Worm (Caenorhabditis elegans) whole organism, young adult: ENCODE data around the gene mlcd-1.

Source experiments
- D2030.7 ChIP-seq: fragments of 200-800 bp; sonication (Bioruptor generic); IDR thresholded peaks from 2 replicates; pipeline ENCODE4 v1.3.6; 2022; ENCODE audit warnings: missing genetic modification reagents, missing genetic modification characterization, missing compliant biosample characterization
- F23B12.7 ChIP-seq: sonication (generic microtip); optimal IDR thresholded peaks from 2 replicates; lab custom pipeline; 2017; ENCODE audit warnings: missing genetic modification characterization, mild to moderate bottlenecking, missing compliant biosample characterization, antibody characterized with exemption, moderate library complexity; ENCODE audit not compliant: insufficient read depth
- F33H1.4 ChIP-seq: fragments of 200-800 bp; sonication (Bioruptor generic); IDR thresholded peaks from 2 replicates; pipeline ENCODE4 v1.3.6; 2022; ENCODE audit warnings: missing genetic modification reagents, missing genetic modification characterization, missing compliant biosample characterization
- F37B4.10 ChIP-seq: fragments of 200-800 bp; sonication (Bioruptor generic); IDR thresholded peaks from 2 replicates; pipeline ENCODE4 v1.3.6; 2022; ENCODE audit warnings: missing genetic modification characterization, missing compliant biosample characterization
- F49E8.2 ChIP-seq: sonication (generic microtip); optimal IDR thresholded peaks from 3 replicates; lab custom pipeline; 2017; ENCODE audit warnings: missing genetic modification characterization, mild to moderate bottlenecking, missing compliant biosample characterization, antibody characterized with exemption, moderate library complexity; ENCODE audit not compliant: insufficient read depth
- K11D2.4 ChIP-seq: fragments of 200-800 bp; sonication (Bioruptor generic); IDR thresholded peaks from 2 replicates; pipeline ENCODE4 v1.3.6; 2022; ENCODE audit warnings: missing genetic modification reagents, missing genetic modification characterization, missing compliant biosample characterization
- K12H6.12 ChIP-seq: fragments of 200-800 bp; sonication (Bioruptor generic); optimal IDR thresholded peaks from 2 replicates; lab custom pipeline; 2018; ENCODE audit warnings: mild to moderate bottlenecking, missing genetic modification characterization, missing compliant biosample characterization
- ZK185.1 ChIP-seq: sonication (generic microtip); optimal IDR thresholded peaks from 2 replicates; lab custom pipeline; 2016; ENCODE audit warnings: mild to moderate bottlenecking, missing genetic modification characterization, missing compliant biosample characterization; ENCODE audit not compliant: poor library complexity, severe bottlenecking
- athp-1 ChIP-seq: sonication (generic microtip); optimal IDR thresholded peaks from 2 replicates; lab custom pipeline; 2017; ENCODE audit warnings: mild to moderate bottlenecking, missing genetic modification characterization, missing compliant biosample characterization
- attf-3 ChIP-seq: fragments of 200-800 bp; sonication (Bioruptor generic); conservative IDR thresholded peaks from 2 replicates; pipeline ENCODE4 v1.3.6; 2022; ENCODE audit warnings: missing genetic modification reagents, missing genetic modification characterization, missing compliant biosample characterization
- attf-5 ChIP-seq: fragments of 200-800 bp; sonication (Bioruptor generic); optimal IDR thresholded peaks from 2 replicates; lab custom pipeline; 2018; ENCODE audit warnings: mild to moderate bottlenecking, missing genetic modification characterization, missing compliant biosample characterization
- bed-1 ChIP-seq: fragments of 200-800 bp; sonication (Bioruptor generic); IDR thresholded peaks from 2 replicates; pipeline ENCODE4 v1.3.6; 2022; ENCODE audit warnings: missing genetic modification reagents, missing genetic modification characterization, missing compliant biosample characterization
- cebp-1 ChIP-seq, 2 experiments: fragments of 200-800 bp in 1 of 2; sonication (Bioruptor generic) in 1 of 2; sonication (generic microtip) in 1 of 2; IDR thresholded peaks in 1 of 2; optimal IDR thresholded peaks in 1 of 2; 2 replicates each; pipeline versions ENCODE4 v1.3.6 to Lab custom; 2017 to 2022; ENCODE audit warnings: missing compliant biosample characterization in 2 of 2, missing genetic modification characterization in 2 of 2, mild to moderate bottlenecking in 1 of 2, missing genetic modification reagents in 1 of 2, moderate library complexity in 1 of 2
- ceh-100 ChIP-seq: fragments of 200-800 bp; sonication (Bioruptor generic); IDR thresholded peaks from 2 replicates; pipeline ENCODE4 v1.3.6; 2022; ENCODE audit warnings: missing genetic modification reagents, missing genetic modification characterization, missing compliant biosample characterization
- ceh-27 ChIP-seq: fragments of 200-800 bp; sonication (Bioruptor generic); optimal IDR thresholded peaks from 2 replicates; lab custom pipeline; 2018; ENCODE audit warnings: mild to moderate bottlenecking, missing genetic modification characterization, moderate library complexity, missing compliant biosample characterization
- ceh-79 ChIP-seq: sonication (generic microtip); optimal IDR thresholded peaks from 2 replicates; lab custom pipeline; 2017; ENCODE audit warnings: mild to moderate bottlenecking, missing genetic modification characterization, missing compliant biosample characterization
- efl-1 ChIP-seq: fragments of 150-350 bp; optimal IDR thresholded peaks from 2 replicates; lab custom pipeline; 2014; ENCODE audit warnings: missing biosample characterization, missing genetic modification reagents, missing genetic modification characterization
- egl-18 ChIP-seq: fragments of 200-800 bp; sonication (Bioruptor generic); IDR thresholded peaks from 2 replicates; pipeline ENCODE4 v1.3.6; 2022; ENCODE audit warnings: missing genetic modification reagents, missing genetic modification characterization, missing compliant biosample characterization
- egl-44 ChIP-seq: fragments of 200-800 bp; sonication (Bioruptor generic); IDR thresholded peaks from 2 replicates; pipeline ENCODE4 v1.3.6; 2022; ENCODE audit warnings: missing genetic modification reagents, missing genetic modification characterization, missing compliant biosample characterization
- egrh-3 ChIP-seq: fragments of 200-800 bp; sonication (Bioruptor generic); IDR thresholded peaks from 2 replicates; pipeline ENCODE4 v1.3.6; 2022; ENCODE audit warnings: missing genetic modification reagents, missing genetic modification characterization, missing compliant biosample characterization
- gei-17 ChIP-seq: fragments of 200-800 bp; sonication (Bioruptor generic); optimal IDR thresholded peaks from 2 replicates; lab custom pipeline; 2018; ENCODE audit warnings: mild to moderate bottlenecking, missing genetic modification characterization, missing compliant biosample characterization
- hlh-26 ChIP-seq: fragments of 200-800 bp; sonication (Bioruptor generic); conservative IDR thresholded peaks from 2 replicates; pipeline ENCODE4 v1.3.6; 2022; ENCODE audit warnings: missing genetic modification reagents, missing genetic modification characterization, missing compliant biosample characterization
- hmg-1.2 ChIP-seq: fragments of 200-800 bp; sonication (Bioruptor generic); IDR thresholded peaks from 2 replicates; pipeline ENCODE4 v1.3.6; 2022; ENCODE audit warnings: missing genetic modification reagents, missing genetic modification characterization, missing compliant biosample characterization
- hsf-1 ChIP-seq: fragments of 200-800 bp; sonication (Bioruptor generic); IDR thresholded peaks from 2 replicates; pipeline ENCODE4 v1.3.6; 2022; ENCODE audit warnings: missing genetic modification reagents, missing genetic modification characterization, missing compliant biosample characterization
- let-526 ChIP-seq: fragments of 200-800 bp; sonication (Bioruptor generic); IDR thresholded peaks from 2 replicates; pipeline ENCODE4 v1.3.6; 2022; ENCODE audit warnings: missing genetic modification reagents, missing genetic modification characterization, missing compliant biosample characterization
- lir-1 ChIP-seq: fragments of 200-800 bp; sonication (Bioruptor generic); conservative IDR thresholded peaks from 2 replicates; pipeline ENCODE4 v1.3.6; 2022; ENCODE audit warnings: missing genetic modification reagents, missing genetic modification characterization, missing compliant biosample characterization
- mcd-1 ChIP-seq: fragments of 200-800 bp; sonication (Bioruptor generic); IDR thresholded peaks from 2 replicates; pipeline ENCODE4 v1.3.6; 2022; ENCODE audit warnings: missing genetic modification reagents, missing genetic modification characterization, missing compliant biosample characterization
- nfyb-1 ChIP-seq: fragments of 200-800 bp; sonication (Bioruptor generic); IDR thresholded peaks from 2 replicates; pipeline ENCODE4 v1.3.6; 2022; ENCODE audit warnings: missing genetic modification reagents, missing genetic modification characterization, missing compliant biosample characterization
- nhr-120 ChIP-seq: fragments of 200-800 bp; sonication (Bioruptor generic); IDR thresholded peaks from 2 replicates; pipeline ENCODE4 v1.3.6; 2022; ENCODE audit warnings: missing genetic modification characterization, missing compliant biosample characterization
- nhr-80 ChIP-seq: sonication (generic microtip); optimal IDR thresholded peaks from 2 replicates; lab custom pipeline; 2016; ENCODE audit warnings: missing genetic modification characterization, missing compliant biosample characterization
- pbrm-1 ChIP-seq: fragments of 200-800 bp; sonication (Bioruptor generic); IDR thresholded peaks from 2 replicates; pipeline ENCODE4 v1.3.6; 2022; ENCODE audit warnings: missing genetic modification reagents, missing genetic modification characterization, missing compliant biosample characterization
- rcor-1 ChIP-seq: fragments of 200-800 bp; sonication (Bioruptor generic); IDR thresholded peaks from 2 replicates; pipeline ENCODE4 v1.3.6; 2022; ENCODE audit warnings: missing genetic modification reagents, missing genetic modification characterization, missing compliant biosample characterization
- rpc-1 ChIP-seq, 2 experiments: fragments of 150-350 bp in 1 of 2; sonication (generic microtip) in 1 of 2; optimal IDR thresholded peaks; 2 replicates each; lab custom pipeline; 2014 to 2018; ENCODE audit warnings: missing biosample characterization in 1 of 2, missing genetic modification characterization in 1 of 2, missing genetic modification reagents in 1 of 2, missing genotype in 1 of 2
- sdz-38 ChIP-seq: sonication (generic microtip); optimal IDR thresholded peaks from 2 replicates; lab custom pipeline; 2016; ENCODE audit warnings: missing genotype, missing genetic modification characterization, missing compliant biosample characterization
- tbx-9 ChIP-seq: sonication (generic microtip); optimal IDR thresholded peaks from 2 replicates; lab custom pipeline; 2016; ENCODE audit warnings: borderline replicate concordance, missing genetic modification characterization, inconsistent platforms, missing compliant biosample characterization
- unc-130 ChIP-seq: sonication (generic microtip); optimal IDR thresholded peaks from 2 replicates; lab custom pipeline; 2016; ENCODE audit warnings: missing genetic modification reagents, missing genetic modification characterization, missing compliant biosample characterization
- zfh-2 ChIP-seq: fragments of 200-800 bp; sonication (Bioruptor generic); conservative IDR thresholded peaks from 2 replicates; pipeline ENCODE4 v1.3.6; 2022; ENCODE audit warnings: missing genetic modification reagents, missing genetic modification characterization, missing compliant biosample characterization
- ztf-26 ChIP-seq: sonication (generic microtip); optimal IDR thresholded peaks from 2 replicates; lab custom pipeline; 2017; ENCODE audit warnings: missing genetic modification characterization, missing compliant biosample characterization
- ztf-28 ChIP-seq: fragments of 200-800 bp; sonication (Bioruptor generic); IDR thresholded peaks from 2 replicates; pipeline ENCODE4 v1.3.6; 2022; ENCODE audit warnings: missing genetic modification reagents, missing genetic modification characterization, missing compliant biosample characterization

Gene mlcd-1

DNA sequence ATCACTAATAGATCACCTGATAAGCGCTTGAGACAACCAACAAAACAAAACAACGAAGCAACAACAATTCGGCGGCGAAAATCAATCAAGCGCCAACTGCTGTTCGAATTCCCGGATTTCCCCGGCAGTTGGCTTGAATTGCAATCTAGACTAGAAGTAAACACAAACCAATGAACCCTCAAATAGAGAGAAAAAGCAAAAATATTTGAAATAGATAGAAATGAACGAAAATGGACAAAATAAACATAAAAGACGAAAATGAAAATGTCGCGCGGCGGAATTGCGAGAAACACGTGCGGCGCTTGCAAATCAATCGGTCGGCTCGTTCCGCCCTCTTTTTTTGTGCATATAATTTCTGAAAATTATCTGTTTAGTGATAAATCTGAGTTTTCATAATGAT is 525 bp upstream of the mlcd-1 start, which contains the start of gene idhg-1 (continued):
- peak; percentile 30 for TF ChIP-seq athp-1 (tag; lab: Kevin White, UChicago)
- no peak for TF ChIP-seq F37B4.10 (GFP tag; lab: Robert Waterston, UW)
- TF ChIP-seq F49E8.2 (tag; lab: Kevin White, UChicago): no peak
- TF ChIP-seq bed-1 (GFP tag; lab: Robert Waterston, UW): no peak
- peak; percentile 83 for TF ChIP-seq ZK185.1 (tag; lab: Kevin White, UChicago)
- TF ChIP-seq egl-18 (GFP tag; lab: Robert Waterston, UW): no peak
- TF ChIP-seq attf-5 (GFP tag; lab: Kevin White, UChicago): peak; percentile 78
- no peak for TF ChIP-seq ztf-26 (tag; lab: Kevin White, UChicago)
- peak; percentile 65 for TF ChIP-seq unc-130 (GFP tag; lab: Kevin White, UChicago)
- no peak for TF ChIP-seq ceh-79
- TF ChIP-seq egrh-3 (GFP tag; lab: Robert Waterston, UW): no peak
- peak; percentile 64 for TF ChIP-seq nfyb-1 (GFP tag; lab: Robert Waterston, UW)
- peak; percentile 46; the same call in 1 of the 2 replicates for TF ChIP-seq ceh-100
- TF ChIP-seq hsf-1 (GFP tag; lab: Robert Waterston, UW): no peak
- no peak for TF ChIP-seq sdz-38 (tag; lab: Kevin White, UChicago)
- peak; percentile 7 for TF ChIP-seq efl-1 (GFP tag; lab: Kevin White, UChicago)
- peak; percentile 45 for TF ChIP-seq K12H6.12 (tag; lab: Kevin White, UChicago)
- TF ChIP-seq tbx-9 (tag; lab: Kevin White, UChicago): no peak
- peak; percentile 65 for TF ChIP-seq pbrm-1 (GFP tag; lab: Robert Waterston, UW)
- no peak for TF ChIP-seq zfh-2 (GFP tag; lab: Robert Waterston, UW)
- TF ChIP-seq F23B12.7 (tag; lab: Kevin White, UChicago): peak; percentile 19
- peak; percentile 59; the same call in 1 of the 2 replicates for TF ChIP-seq F33H1.4 (GFP tag; lab: Robert Waterston, UW)
- peak; percentile 46; the same call in 1 of the 2 replicates for TF ChIP-seq mcd-1 (GFP tag; lab: Robert Waterston, UW)
- TF ChIP-seq K11D2.4 (GFP tag; lab: Robert Waterston, UW): no peak
- 0 out of 2 replicates have a peak, but pooled peaks have one; percentile 55 for TF ChIP-seq egl-44 (GFP tag; lab: Robert Waterston, UW)
- no peak for TF ChIP-seq lir-1
- TF ChIP-seq ceh-27 (GFP tag; lab: Kevin White, UChicago): peak; percentile 34
- no peak for TF ChIP-seq attf-3 (GFP tag; lab: Robert Waterston, UW)
- no peak for TF ChIP-seq nhr-120 (GFP tag; lab: Robert Waterston, UW)
- no peak for TF ChIP-seq gei-17 (GFP tag; lab: Kevin White, UChicago)
- no peak for TF ChIP-seq ztf-28 (GFP tag; lab: Robert Waterston, UW)
- peak; percentile 55 for TF ChIP-seq rpc-1 (optimal IDR thresholded peaks at IDR 0.05; lab: Kevin White, UChicago)
- TF ChIP-seq rpc-1 (tag; optimal IDR thresholded peaks at IDR 0.05; lab: Kevin White, UChicago): no peak
- peak; percentile 63; the same call in 1 of the 2 replicates for TF ChIP-seq rcor-1
- TF ChIP-seq D2030.7 (GFP tag; lab: Robert Waterston, UW): no peak

- TF ChIP-seq hmg-1.2 (GFP tag; lab: Robert Waterston, UW): peak; percentile 76; the same call in 1 of the 2 replicates
- TF ChIP-seq cebp-1 (GFP tag; IDR thresholded peaks at IDR 0.05; lab: Robert Waterston, UW): no peak
- TF ChIP-seq cebp-1 (tag; optimal IDR thresholded peaks at IDR 0.05; lab: Kevin White, UChicago): peak; percentile 34
- TF ChIP-seq egrh-3 (GFP tag; lab: Robert Waterston, UW): 0 out of 2 replicates have a peak, but pooled peaks have one; percentile 11
- TF ChIP-seq zfh-2 (GFP tag; lab: Robert Waterston, UW): peak; percentile 62
- TF ChIP-seq let-526 (GFP tag; lab: Robert Waterston, UW): no peak
- peak; percentile 48 for TF ChIP-seq nhr-80 (tag; lab: Kevin White, UChicago)
- no peak for TF ChIP-seq hlh-26
- TF ChIP-seq, all 124 proteins: peak for 5
Observed at ce11 chrIII:4562070-4562788, 5.7 kb downstream of the mlcd-1 start, which contains the start of gene pan-1. Gene pan-1 (plus strand): TSS chrIII:4562738.
